Worm (Caenorhabditis elegans) whole organism, young adult: Measurements from ENCODE around the gene R05F9.11.

Experiments
- F55B11.4 ChIP-seq: sonication (generic microtip); optimal IDR thresholded peaks from 2 replicates; lab custom pipeline; 2016; ENCODE audit warnings: missing compliant biosample characterization, missing genetic modification characterization, borderline replicate concordance; ENCODE audit not compliant: insufficient read depth
- attf-3 ChIP-seq: fragments of 200-800 bp; sonication (Bioruptor generic); conservative IDR thresholded peaks from 2 replicates; pipeline ENCODE4 v1.3.6; 2022; ENCODE audit warnings: missing genetic modification reagents, missing genetic modification characterization, missing compliant biosample characterization
- lin-26 ChIP-seq: fragments of 200-800 bp; sonication (Bioruptor generic); IDR thresholded peaks from 2 replicates; pipeline ENCODE4 v1.3.6; 2022; ENCODE audit warnings: missing genetic modification reagents, missing genetic modification characterization, missing compliant biosample characterization
- lin-35 ChIP-seq, 3 experiments: fragments of 150-350 bp in 2 of 3; sonication (generic microtip) in 1 of 3; optimal IDR thresholded peaks; 2 replicates each; lab custom pipeline; 2014 to 2018; ENCODE audit warnings: missing biosample characterization in 3 of 3, missing genetic modification characterization in 3 of 3, missing genetic modification reagents in 3 of 3
- nfya-1 ChIP-seq: sonication (generic microtip); optimal IDR thresholded peaks from 2 replicates; lab custom pipeline; 2017; ENCODE audit warnings: antibody characterized with exemption, missing compliant biosample characterization, missing genetic modification characterization, borderline replicate concordance; ENCODE audit not compliant: insufficient read depth
- nhr-90 ChIP-seq: sonication (generic microtip); optimal IDR thresholded peaks from 2 replicates; lab custom pipeline; 2016; ENCODE audit warnings: missing genotype, mild to moderate bottlenecking, missing genetic modification characterization, missing compliant biosample characterization
- pha-4 ChIP-seq: fragments of 150-350 bp; sonication (generic microtip); optimal IDR thresholded peaks from 2 replicates; lab custom pipeline; 2014; ENCODE audit warnings: missing biosample characterization, missing genetic modification reagents, missing genetic modification characterization
- tbp1 ChIP-seq: fragments of 200-800 bp; sonication (Bioruptor generic); optimal IDR thresholded peaks from 2 replicates; lab custom pipeline; 2018; ENCODE audit warnings: mild to moderate bottlenecking, missing genetic modification characterization, missing compliant biosample characterization
- unc-62 ChIP-seq: fragments of 150-350 bp; optimal IDR thresholded peaks from 2 replicates; lab custom pipeline; 2014; ENCODE audit warnings: missing biosample characterization, missing genetic modification reagents, missing genetic modification characterization

DNA sequence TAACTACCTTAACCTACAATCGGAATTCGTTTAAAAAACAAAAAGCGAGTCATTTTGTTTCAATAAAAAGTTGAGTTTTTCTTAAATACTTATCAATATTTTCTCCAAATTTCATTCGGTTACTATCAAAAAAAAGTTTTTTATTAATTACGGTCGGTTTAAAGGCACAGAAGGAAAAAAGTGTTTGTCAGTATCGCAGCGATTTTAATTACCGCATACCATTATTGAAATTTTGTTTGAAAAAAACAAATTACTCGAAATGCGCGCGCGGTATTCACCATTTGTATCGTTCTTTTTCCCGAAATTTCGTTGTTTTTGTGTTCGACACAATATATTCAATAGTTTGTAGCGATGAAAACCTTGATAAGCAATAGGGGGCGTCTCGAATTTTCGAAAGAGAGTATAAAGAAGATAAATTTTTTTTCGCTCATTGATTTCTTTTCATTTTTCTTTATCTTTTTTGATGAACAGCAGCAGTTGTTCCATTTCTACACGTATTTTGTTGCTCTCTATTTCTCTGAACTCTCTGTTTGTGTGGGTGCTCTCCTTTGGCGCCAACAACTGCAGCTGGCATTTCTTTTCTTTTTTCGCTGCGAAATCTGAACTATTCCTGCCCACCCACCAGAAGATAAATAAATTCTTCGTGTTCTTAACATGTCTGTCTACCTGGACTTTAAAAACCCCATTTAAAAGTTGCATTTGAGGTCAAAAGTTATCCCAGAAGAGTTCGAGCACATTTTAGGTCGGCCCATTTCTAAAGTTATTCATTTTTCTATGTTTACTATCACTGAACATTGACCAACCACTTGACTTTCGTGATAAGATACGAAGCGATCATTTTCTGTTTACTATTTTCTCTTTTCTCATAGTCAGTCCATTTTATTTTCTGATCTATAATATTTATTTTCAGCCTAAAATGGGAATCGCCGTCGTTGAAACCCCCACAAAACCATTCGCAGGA is 25.2 kb downstream of the R05F9.11 start, which contains the start of gene pgm-1:
- TF ChIP-seq F55B11.4 (tag; lab: Kevin White, UChicago), result no peak
- TF ChIP-seq attf-3 (GFP tag; lab: Robert Waterston, UW), result no peak
- TF ChIP-seq unc-62 (GFP tag; lab: Kevin White, UChicago), result no peak
- no peak for TF ChIP-seq tbp1 (GFP tag; lab: Kevin White, UChicago)
- no peak for TF ChIP-seq nfya-1
- TF ChIP-seq lin-26, result 0 out of 2 replicates have a peak, but pooled peaks have one; percentile 24
- no peak for TF ChIP-seq pha-4
- TF ChIP-seq nhr-90 (tag; lab: Kevin White, UChicago), result no peak
- no peak for TF ChIP-seq lin-35 (GFP tag; optimal IDR thresholded peaks at IDR 0.05; lab: Kevin White, UChicago)
